Fruit fly (Drosophila melanogaster) whole organism, embryonic: ENCODE results near the gene PsGEF.
A peak's percentile ranks its signal among the peaks of the same experiment; 100 is the strongest.

Experiments used
- Aef1 ChIP-seq: fragments of 200-800 bp; sonication (Bioruptor generic); IDR thresholded peaks from 3 replicates; pipeline ENCODE4 v1.3.6; 2022; ENCODE audit warnings: missing biosample characterization, missing genetic modification characterization
- CG10274 ChIP-seq: fragments of 200-800 bp; sonication (Bioruptor generic); optimal IDR thresholded peaks from 3 replicates; lab custom pipeline; 2017; ENCODE audit warnings: missing biosample characterization, mild to moderate bottlenecking, missing genetic modification characterization
- CG1233 ChIP-seq: fragments of 200-800 bp; sonication (Bioruptor generic); optimal IDR thresholded peaks from 4 replicates; lab custom pipeline; 2018; ENCODE audit warnings: missing biosample characterization, mild to moderate bottlenecking, missing genetic modification characterization
- CG15514 ChIP-seq: fragments of 200-800 bp; sonication (Bioruptor generic); optimal IDR thresholded peaks from 3 replicates; lab custom pipeline; 2017; ENCODE audit warnings: missing biosample characterization, missing genetic modification characterization, mild to moderate bottlenecking, moderate library complexity, missing genetic modification reagents
- CG15601 ChIP-seq: fragments of 200-800 bp; sonication (Bioruptor generic); optimal IDR thresholded peaks from 3 replicates; lab custom pipeline; 2019; ENCODE audit warnings: missing biosample characterization, mild to moderate bottlenecking, missing genetic modification characterization, moderate library complexity
- CG1602 ChIP-seq: fragments of 200-800 bp; sonication (Bioruptor generic); optimal IDR thresholded peaks from 3 replicates; lab custom pipeline; 2016; ENCODE audit warnings: missing biosample characterization, missing genetic modification characterization
- CG16863 ChIP-seq: fragments of 200-800 bp; sonication (Bioruptor generic); optimal IDR thresholded peaks from 3 replicates; lab custom pipeline; 2016; ENCODE audit warnings: missing biosample characterization, missing genetic modification characterization
- CG17829 ChIP-seq: fragments of 200-800 bp; optimal IDR thresholded peaks from 2 replicates; lab custom pipeline; 2019; ENCODE audit warnings: missing biosample characterization, mild to moderate bottlenecking, missing genetic modification characterization, moderate library complexity
- CG18262 ChIP-seq: fragments of 200-800 bp; optimal IDR thresholded peaks from 3 replicates; lab custom pipeline; 2019; ENCODE audit warnings: missing biosample characterization, mild to moderate bottlenecking, missing genetic modification characterization, moderate library complexity
- CG34224 ChIP-seq: fragments of 200-800 bp; sonication (Bioruptor generic); IDR thresholded peaks from 3 replicates; pipeline ENCODE4 v1.3.6; 2022; ENCODE audit warnings: missing biosample characterization, missing genetic modification characterization; ENCODE audit not compliant: partially characterized antibody
- CG4617 ChIP-seq: fragments of 200-800 bp; sonication (Bioruptor generic); optimal IDR thresholded peaks from 3 replicates; lab custom pipeline; 2016; ENCODE audit warnings: missing biosample characterization, missing genetic modification characterization, borderline replicate concordance
- Dbx ChIP-seq: fragments of 200-800 bp; sonication (Bioruptor generic); IDR thresholded peaks from 3 replicates; pipeline ENCODE4 v1.3.6; 2022; ENCODE audit warnings: missing biosample characterization, missing genetic modification characterization
- Elba2 ChIP-seq: fragments of 200-800 bp; sonication (Bioruptor generic); optimal IDR thresholded peaks from 3 replicates; lab custom pipeline; 2016; ENCODE audit warnings: missing biosample characterization, missing genetic modification characterization
- Ets65A ChIP-seq: fragments of 200-800 bp; sonication (Bioruptor generic); peaks from one replicate; lab custom pipeline; 2016; ENCODE audit warnings: missing biosample characterization, missing genetic modification characterization
- H15 ChIP-seq: fragments of 200-800 bp; sonication (Bioruptor generic); IDR thresholded peaks from 3 replicates; pipeline ENCODE4 v1.3.6; 2022; ENCODE audit warnings: missing biosample characterization, missing genetic modification characterization
- HLH3B ChIP-seq: fragments of 200-800 bp; sonication (Bioruptor generic); IDR thresholded peaks from 2 replicates; pipeline ENCODE4 v1.3.6; 2022; ENCODE audit warnings: missing biosample characterization, missing genetic modification characterization
- HLH4C ChIP-seq: fragments of 200-800 bp; sonication (Bioruptor generic); IDR thresholded peaks from 3 replicates; pipeline ENCODE4 v1.3.6; 2022; ENCODE audit warnings: missing biosample characterization, missing genetic modification characterization; ENCODE audit not compliant: partially characterized antibody
- Hand ChIP-seq: fragments of 200-800 bp; sonication (Bioruptor generic); optimal IDR thresholded peaks from 2 replicates; lab custom pipeline; 2017; ENCODE audit warnings: mild to moderate bottlenecking, missing biosample characterization, missing genetic modification reagents, missing genetic modification characterization
- Hr3 ChIP-seq: fragments of 200-800 bp; sonication (Bioruptor generic); optimal IDR thresholded peaks from 3 replicates; lab custom pipeline; 2016; ENCODE audit warnings: missing biosample characterization, missing genetic modification characterization
- Kr ChIP-seq: fragments of 200-800 bp; sonication (Bioruptor generic); optimal IDR thresholded peaks from 2 replicates; lab custom pipeline; 2017; ENCODE audit warnings: missing biosample characterization, mild to moderate bottlenecking, missing genetic modification characterization
- Lhr ChIP-seq: fragments of 200-800 bp; sonication (Bioruptor generic); optimal IDR thresholded peaks from 3 replicates; lab custom pipeline; 2017; ENCODE audit warnings: mild to moderate bottlenecking, missing biosample characterization, missing genetic modification reagents, missing genetic modification characterization
- Lpt ChIP-seq: fragments of >200 bp; optimal IDR thresholded peaks from 2 replicates; lab custom pipeline; 2018; ENCODE audit warnings: missing biosample characterization, missing genetic modification characterization
- Nf-YA ChIP-seq: fragments of 200-800 bp; sonication (Bioruptor generic); IDR thresholded peaks from 2 replicates; pipeline ENCODE4 v1.3.6; 2022; ENCODE audit warnings: missing biosample characterization, missing genetic modification characterization
- Opbp ChIP-seq: fragments of 200-800 bp; sonication (Bioruptor generic); IDR thresholded peaks from 3 replicates; pipeline ENCODE4 v1.3.6; 2022; ENCODE audit warnings: missing biosample characterization, missing genetic modification characterization; ENCODE audit not compliant: partially characterized antibody
- Optix ChIP-seq: fragments of 200-800 bp; sonication (Bioruptor generic); IDR thresholded peaks from 3 replicates; pipeline ENCODE4 v1.3.6; 2022; ENCODE audit warnings: missing biosample characterization, missing genetic modification characterization
- Sox100B ChIP-seq: fragments of 200-800 bp; sonication (Bioruptor generic); optimal IDR thresholded peaks from 3 replicates; lab custom pipeline; 2018; ENCODE audit warnings: missing biosample characterization, mild to moderate bottlenecking, missing genetic modification characterization
- bsh ChIP-seq, 2 experiments: fragments of 200-800 bp; sonication (Bioruptor generic); optimal IDR thresholded peaks; 2 replicates each; lab custom pipeline; 2017 to 2018; ENCODE audit warnings: mild to moderate bottlenecking in 2 of 2, missing biosample characterization in 2 of 2, missing genetic modification characterization in 2 of 2, moderate library complexity in 1 of 2
- btn ChIP-seq: fragments of 200-800 bp; sonication (Bioruptor generic); optimal IDR thresholded peaks from 2 replicates; lab custom pipeline; 2016; ENCODE audit warnings: missing biosample characterization, missing genetic modification characterization
- cad ChIP-seq: fragments of >200 bp; optimal IDR thresholded peaks from 2 replicates; lab custom pipeline; 2017; ENCODE audit warnings: missing biosample characterization, missing genetic modification characterization
- chinmo ChIP-seq: fragments of 200-800 bp; sonication (Bioruptor generic); IDR thresholded peaks from 4 replicates; pipeline ENCODE4 v1.3.6; 2022; ENCODE audit warnings: missing biosample characterization, missing genetic modification characterization; ENCODE audit not compliant: partially characterized antibody
- crp ChIP-seq, 2 experiments: fragments of 200-800 bp; sonication (Bioruptor generic); optimal IDR thresholded peaks; 2 replicates in 1 of 2; 3 replicates in 1 of 2; lab custom pipeline; 2017; ENCODE audit warnings: missing biosample characterization in 2 of 2, missing genetic modification characterization in 2 of 2, mild to moderate bottlenecking in 1 of 2, moderate library complexity in 1 of 2
- danr ChIP-seq: fragments of 200-800 bp; sonication (Bioruptor generic); IDR thresholded peaks from 2 replicates; pipeline ENCODE4 v1.3.6; 2022; ENCODE audit warnings: missing biosample characterization, missing genetic modification characterization
- dimm ChIP-seq: fragments of 200-800 bp; sonication (Bioruptor generic); IDR thresholded peaks from 2 replicates; pipeline ENCODE4 v1.3.6; 2022; ENCODE audit warnings: missing biosample characterization, missing genetic modification characterization
- gcm ChIP-seq: fragments of 200-800 bp; sonication (Bioruptor generic); optimal IDR thresholded peaks from 2 replicates; lab custom pipeline; 2019; ENCODE audit warnings: missing biosample characterization, mild to moderate bottlenecking, missing genetic modification characterization, moderate library complexity
- gcm2 ChIP-seq: fragments of 200-800 bp; sonication (Bioruptor generic); optimal IDR thresholded peaks from 2 replicates; lab custom pipeline; 2016; ENCODE audit warnings: missing biosample characterization, missing genetic modification characterization
- hth ChIP-seq: fragments of >200 bp; optimal IDR thresholded peaks from 2 replicates; lab custom pipeline; 2017; ENCODE audit warnings: inconsistent platforms
- odd ChIP-seq: fragments of 200-800 bp; sonication (Bioruptor generic); optimal IDR thresholded peaks from 2 replicates; lab custom pipeline; 2017; ENCODE audit warnings: missing biosample characterization, mild to moderate bottlenecking, missing genetic modification characterization
- pb ChIP-seq: fragments of 200-800 bp; sonication (Bioruptor generic); optimal IDR thresholded peaks from 3 replicates; lab custom pipeline; 2016; ENCODE audit warnings: missing biosample characterization, missing genetic modification characterization
- pfk ChIP-seq: fragments of 200-800 bp; sonication (Bioruptor generic); optimal IDR thresholded peaks from 2 replicates; lab custom pipeline; 2018; ENCODE audit warnings: missing biosample characterization, mild to moderate bottlenecking, missing genetic modification characterization, moderate library complexity
- phol ChIP-seq: fragments of 200-800 bp; sonication (Bioruptor generic); optimal IDR thresholded peaks from 3 replicates; lab custom pipeline; 2018; ENCODE audit warnings: missing biosample characterization, mild to moderate bottlenecking, missing genetic modification characterization, moderate library complexity
- pros ChIP-seq: fragments of 200-800 bp; sonication (Bioruptor generic); optimal IDR thresholded peaks from 3 replicates; lab custom pipeline; 2019; ENCODE audit warnings: missing biosample characterization, mild to moderate bottlenecking, missing genetic modification characterization, moderate library complexity
- salm ChIP-seq: fragments of 200-800 bp; sonication (Bioruptor generic); optimal IDR thresholded peaks from 2 replicates; lab custom pipeline; 2018; ENCODE audit warnings: missing biosample characterization, mild to moderate bottlenecking, missing genetic modification characterization
- sens ChIP-seq: fragments of 200-800 bp; sonication (Bioruptor generic); peaks from one replicate; lab custom pipeline; 2016; ENCODE audit warnings: missing biosample characterization, missing genetic modification characterization
- so ChIP-seq: fragments of 200-800 bp; sonication (Bioruptor generic); IDR thresholded peaks from 3 replicates; pipeline ENCODE4 v1.3.6; 2022; ENCODE audit warnings: missing biosample characterization, missing genetic modification characterization
- tll ChIP-seq, 2 experiments: fragments of 200-800 bp in 1 of 2; fragments of >200 bp in 1 of 2; sonication (Bioruptor generic) in 1 of 2; optimal IDR thresholded peaks; 2 replicates each; lab custom pipeline; 2017 to 2019; ENCODE audit warnings: missing biosample characterization in 2 of 2, missing genetic modification characterization in 2 of 2, mild to moderate bottlenecking in 1 of 2, moderate library complexity in 1 of 2
- ttk ChIP-seq: fragments of 200-800 bp; sonication (Bioruptor generic); IDR thresholded peaks from 2 replicates; pipeline ENCODE4 v2.1.2; 2022; ENCODE audit warnings: missing biosample characterization, missing genetic modification characterization
- zen ChIP-seq: fragments of 200-800 bp; sonication (Bioruptor generic); optimal IDR thresholded peaks from 3 replicates; lab custom pipeline; 2018; ENCODE audit warnings: missing biosample characterization, mild to moderate bottlenecking, missing genetic modification characterization, moderate library complexity

PsGEF gene

DNA sequence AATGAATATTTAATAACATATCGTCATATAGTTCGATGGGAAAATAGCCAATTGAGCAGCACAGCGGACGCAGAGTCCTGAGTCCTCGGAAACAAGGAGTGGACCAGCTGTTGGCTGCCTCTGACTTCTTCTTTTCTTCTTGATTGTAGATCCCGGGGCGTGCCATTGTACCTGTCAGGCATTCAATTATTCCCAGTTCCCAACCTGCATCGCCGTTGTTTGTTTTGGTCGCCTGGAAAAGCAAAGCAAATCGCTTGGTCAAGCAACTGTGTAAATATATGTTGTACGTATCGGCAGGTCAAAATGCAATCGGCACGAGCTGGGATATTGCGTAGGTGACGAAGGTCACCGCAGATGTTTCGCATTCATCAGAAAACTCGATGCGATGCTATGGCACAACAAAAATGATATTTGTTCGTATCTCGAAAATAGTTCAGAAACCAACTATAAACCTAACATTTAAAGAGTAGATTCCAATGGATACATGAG, 21.3 kb upstream of the PsGEF start (continued):
- TF ChIP-seq CG15514 (no peak), CG17829 (tag; lab: Kevin White, UChicago) (no peak), Aef1 (GFP tag; lab: Robert Waterston, UW) (no peak), Lpt (no peak), Opbp (no peak), hth (no peak), CG18262 (tag; lab: Kevin White, UChicago) (no peak), CG1602 (GFP tag; lab: Kevin White, UChicago) (no peak), CG16863 (GFP tag; lab: Kevin White, UChicago) (no peak), Hand (GFP tag; lab: Kevin White, UChicago) (no peak), pfk (GFP tag; lab: Kevin White, UChicago) (no peak), ttk (GFP tag; lab: Robert Waterston, UW) (no peak), tll (GFP tag; optimal IDR thresholded peaks at IDR 0.05; lab: Kevin White, UChicago) (peak in 1 of 2 experiments; percentile 97), Lhr (GFP tag; lab: Kevin White, UChicago) (no peak), cad (GFP tag; lab: Kevin White, UChicago) (no peak), sens (GFP tag; lab: Kevin White, UChicago) (peak; percentile 40), crp (GFP tag; optimal IDR thresholded peaks at IDR 0.05; lab: Kevin White, UChicago) (no peak), Hr3 (GFP tag; lab: Kevin White, UChicago) (no peak), zen (tag; lab: Kevin White, UChicago) (peak; percentile 48)
- TF ChIP-seq, all 482 proteins: peak for 8

DNA sequence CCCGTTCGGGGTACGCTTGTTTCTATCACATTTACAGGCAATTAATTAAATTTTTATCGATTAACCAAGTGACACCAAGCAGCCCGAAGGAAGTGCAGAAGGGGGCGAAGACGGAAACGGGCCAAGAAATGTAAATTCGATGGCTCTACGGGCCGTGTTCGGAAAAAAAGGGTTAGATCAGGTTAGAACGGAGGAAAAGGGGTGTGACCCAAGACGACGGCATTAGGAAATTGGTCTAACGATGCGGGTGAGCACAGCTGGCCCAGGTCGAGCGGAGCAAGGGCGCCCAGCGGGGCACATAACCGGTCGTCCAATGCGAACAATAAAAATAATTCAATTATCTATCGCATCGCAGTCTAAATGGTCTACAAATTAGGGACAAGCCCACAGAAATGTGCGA, 12.0 kb upstream of the PsGEF start:
- TF ChIP-seq Kr (GFP tag; lab: Kevin White, UChicago) (peak; percentile 95), CG4617 (no peak), pros (GFP tag; lab: Kevin White, UChicago) (peak; percentile 62), Ets65A (GFP tag; lab: Kevin White, UChicago) (peak; percentile 77), gcm (peak; percentile 70), Sox100B (GFP tag; lab: Kevin White, UChicago) (no peak), bsh (GFP tag; optimal IDR thresholded peaks at IDR 0.05; lab: Kevin White, UChicago) (no peak), Elba2 (GFP tag; lab: Kevin White, UChicago) (no peak), H15 (no peak), Optix (GFP tag; lab: Robert Waterston, UW) (no peak), so (GFP tag; lab: Robert Waterston, UW) (no peak), pb (GFP tag; lab: Kevin White, UChicago) (no peak), Nf-YA (GFP tag; lab: Robert Waterston, UW) (no peak), CG1233 (GFP tag; lab: Kevin White, UChicago) (no peak)

DNA sequence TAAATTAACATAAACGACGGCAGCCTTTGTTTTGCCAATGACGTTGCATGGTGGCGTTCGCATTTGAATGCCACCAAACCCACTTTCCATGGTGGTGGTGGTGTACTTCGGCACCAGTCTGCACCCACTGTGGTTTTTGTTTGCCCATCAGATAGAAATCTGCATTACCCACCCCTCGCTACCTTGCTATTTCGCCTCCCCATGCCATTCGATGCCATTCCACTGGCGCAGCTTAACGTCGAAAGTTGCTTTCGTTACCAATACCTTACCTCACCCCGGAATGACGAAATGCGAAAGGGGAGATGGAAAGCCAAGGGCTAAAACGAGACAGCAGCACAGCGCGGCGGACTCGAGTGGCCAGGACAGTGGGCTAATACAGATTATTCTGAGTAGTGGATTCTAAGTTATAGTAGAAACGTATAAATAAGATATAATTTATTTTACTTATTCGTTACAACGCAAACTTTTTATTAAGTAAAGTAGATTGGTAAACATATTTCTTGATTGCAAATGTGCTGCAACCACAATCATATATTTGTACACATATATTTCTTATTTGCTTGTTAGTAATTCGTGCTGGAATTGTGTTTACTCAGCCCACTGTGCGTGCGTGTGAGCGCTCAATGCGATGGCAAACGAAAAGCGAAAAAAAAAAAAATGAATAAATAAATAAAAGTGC, 8.9 kb upstream of the PsGEF start:
- TF ChIP-seq odd (GFP tag; lab: Kevin White, UChicago) (peak; percentile 18), HLH4C (no peak), dimm (GFP tag; lab: Robert Waterston, UW) (no peak), pros (GFP tag; lab: Kevin White, UChicago) (peak; percentile 53), chinmo (GFP tag; lab: Robert Waterston, UW) (no peak), Opbp (no peak), Optix (GFP tag; lab: Robert Waterston, UW) (no peak), btn (GFP tag; lab: Kevin White, UChicago) (no peak), phol (tag; lab: Kevin White, UChicago) (peak; percentile 67), Dbx (GFP tag; lab: Robert Waterston, UW) (no peak), gcm2 (no peak), danr (GFP tag; lab: Robert Waterston, UW) (no peak), CG15601 (tag; lab: Kevin White, UChicago) (peak; percentile 45), CG10274 (no peak), CG34224 (GFP tag; lab: Robert Waterston, UW) (no peak), bsh (GFP tag; optimal IDR thresholded peaks at IDR 0.05; lab: Kevin White, UChicago) (peak in 1 of 2 experiments; percentile 73), Hr3 (GFP tag; lab: Kevin White, UChicago) (peak; percentile 37), HLH3B (GFP tag; lab: Robert Waterston, UW) (peak; percentile 34), salm (tag; lab: Kevin White, UChicago) (peak; percentile 28)
